Worm (Caenorhabditis elegans) whole organism, late embryonic: ENCODE results near the gene sec-61.B.

Source experiments
- C38D4.7 ChIP-seq: fragments of 200-800 bp; sonication (Bioruptor generic); optimal IDR thresholded peaks from 2 replicates; lab custom pipeline; 2018; ENCODE audit warnings: mild to moderate bottlenecking, missing genetic modification characterization, moderate library complexity, missing compliant biosample characterization
- ahr-1 ChIP-seq: sonication (generic microtip); optimal IDR thresholded peaks from 2 replicates; lab custom pipeline; 2016; ENCODE audit warnings: missing genetic modification characterization, missing compliant biosample characterization
- ceh-2 ChIP-seq: sonication (generic microtip); optimal IDR thresholded peaks from 2 replicates; lab custom pipeline; 2016; ENCODE audit warnings: missing genotype, missing genetic modification characterization, missing compliant biosample characterization
- ceh-34 ChIP-seq: sonication (generic microtip); optimal IDR thresholded peaks from 2 replicates; lab custom pipeline; 2016; ENCODE audit warnings: mild to moderate bottlenecking, missing genetic modification characterization, missing compliant biosample characterization
- ceh-48 ChIP-seq: sonication (generic microtip); optimal IDR thresholded peaks from 2 replicates; lab custom pipeline; 2016; ENCODE audit warnings: missing genetic modification characterization, inconsistent platforms, missing compliant biosample characterization
- ceh-6 ChIP-seq: fragments of 200-800 bp; sonication (Bioruptor generic); optimal IDR thresholded peaks from 2 replicates; lab custom pipeline; 2018; ENCODE audit warnings: mild to moderate bottlenecking, missing genetic modification characterization, missing compliant biosample characterization
- ceh-9 ChIP-seq: sonication (generic microtip); optimal IDR thresholded peaks from 2 replicates; lab custom pipeline; 2016; ENCODE audit warnings: mild to moderate bottlenecking, missing genetic modification characterization, inconsistent platforms, missing compliant biosample characterization
- ets-4 ChIP-seq: sonication (generic microtip); optimal IDR thresholded peaks from 2 replicates; lab custom pipeline; 2016; ENCODE audit warnings: missing genetic modification characterization, missing compliant biosample characterization
- gmeb-2 ChIP-seq: sonication (generic microtip); optimal IDR thresholded peaks from 2 replicates; lab custom pipeline; 2016; ENCODE audit warnings: missing genetic modification characterization, inconsistent platforms, missing compliant biosample characterization
- hlh-6 ChIP-seq: sonication (generic microtip); optimal IDR thresholded peaks from 2 replicates; lab custom pipeline; 2016; ENCODE audit warnings: missing genotype, missing genetic modification characterization, missing compliant biosample characterization
- lin-11 ChIP-seq: fragments of 200-800 bp; sonication (Bioruptor generic); optimal IDR thresholded peaks from 2 replicates; lab custom pipeline; 2018; ENCODE audit warnings: mild to moderate bottlenecking, missing genetic modification characterization, missing compliant biosample characterization
- madf-2 ChIP-seq: sonication (generic microtip); optimal IDR thresholded peaks from 2 replicates; lab custom pipeline; 2017; ENCODE audit warnings: missing genetic modification characterization, missing compliant biosample characterization
- nhr-232 ChIP-seq: sonication (generic microtip); optimal IDR thresholded peaks from 2 replicates; lab custom pipeline; 2016; ENCODE audit warnings: missing genetic modification characterization, missing compliant biosample characterization
- pag-3 ChIP-seq: sonication (generic microtip); optimal IDR thresholded peaks from 2 replicates; lab custom pipeline; 2016; ENCODE audit warnings: missing compliant biosample characterization, missing genetic modification characterization, borderline replicate concordance
- pqm-1 ChIP-seq: sonication (generic microtip); optimal IDR thresholded peaks from 2 replicates; lab custom pipeline; 2016; ENCODE audit warnings: missing genetic modification characterization, missing compliant biosample characterization
- rnt-1 ChIP-seq: sonication (generic microtip); optimal IDR thresholded peaks from 2 replicates; lab custom pipeline; 2016; ENCODE audit warnings: missing genetic modification characterization, missing compliant biosample characterization
- unc-42 ChIP-seq: sonication (generic microtip); optimal IDR thresholded peaks from 2 replicates; lab custom pipeline; 2016; ENCODE audit warnings: missing genotype, missing genetic modification characterization, missing compliant biosample characterization

sec-61.B gene

ce11 chrIV:2383713-2384112 is 4.8 kb downstream of the sec-61.B start, which contains the start of gene Y38F2AR.3:
Gene Y38F2AR.3 (plus strand): TSS chrIV:2384013.
- no peak for TF ChIP-seq pqm-1
- TF ChIP-seq ceh-2 (tag; lab: Kevin White, UChicago) = no peak
- no peak for TF ChIP-seq ceh-6 (GFP tag; lab: Kevin White, UChicago)
- no peak for TF ChIP-seq hlh-6 (tag; lab: Kevin White, UChicago)
- TF ChIP-seq gmeb-2 (tag; lab: Kevin White, UChicago) = no peak
- no peak for TF ChIP-seq lin-11 (tag; lab: Kevin White, UChicago)
- TF ChIP-seq ceh-48 (tag; lab: Kevin White, UChicago) = no peak
- no peak for TF ChIP-seq nhr-232
- TF ChIP-seq C38D4.7 (GFP tag; lab: Kevin White, UChicago) = no peak
- TF ChIP-seq pag-3 (tag; lab: Kevin White, UChicago) = no peak
- no peak for TF ChIP-seq ceh-34 (tag; lab: Kevin White, UChicago)
- TF ChIP-seq ceh-9 = no peak
- no peak for TF ChIP-seq ets-4
- TF ChIP-seq ahr-1 = no peak
- TF ChIP-seq rnt-1 (tag; lab: Kevin White, UChicago) = no peak

ce11 chrIV:2348862-2349321 is 39.6 kb downstream of the sec-61.B start, which contains the start of the genes ppgn-1 and tftc-1:
Gene ppgn-1 (minus strand): TSS chrIV:2348912.
Gene tftc-1 (plus strand): TSS chrIV:2349271.
- TF ChIP-seq unc-42 (tag; lab: Kevin White, UChicago) (peak; percentile 21), madf-2 (tag; lab: Kevin White, UChicago) (no peak)
